Worm (Caenorhabditis elegans) whole organism, young adult: ENCODE results near the gene akap-1.

Experiments used
- B0336.3 ChIP-seq: fragments of 200-800 bp; sonication (Bioruptor generic); IDR thresholded peaks from 2 replicates; pipeline ENCODE4 v1.3.6; 2022; ENCODE audit warnings: missing genetic modification characterization, missing compliant biosample characterization
- C06A6.2 ChIP-seq: fragments of 200-800 bp; sonication (Bioruptor generic); conservative IDR thresholded peaks from 2 replicates; pipeline ENCODE4 v1.3.6; 2022; ENCODE audit warnings: missing genetic modification characterization, missing compliant biosample characterization
- C17E4.6 ChIP-seq: fragments of 200-800 bp; sonication (Bioruptor generic); IDR thresholded peaks from 2 replicates; pipeline ENCODE4 v1.3.6; 2022; ENCODE audit warnings: missing genetic modification reagents, missing genetic modification characterization, missing compliant biosample characterization
- F10E7.11 ChIP-seq: sonication (generic microtip); optimal IDR thresholded peaks from 2 replicates; lab custom pipeline; 2017; ENCODE audit warnings: mild to moderate bottlenecking, missing genetic modification characterization, moderate library complexity, missing compliant biosample characterization
- F39B2.1 ChIP-seq: fragments of 200-800 bp; sonication (Bioruptor generic); IDR thresholded peaks from 2 replicates; pipeline ENCODE4 v1.3.6; 2022; ENCODE audit warnings: missing genetic modification reagents, missing genetic modification characterization, missing compliant biosample characterization
- F49E8.2 ChIP-seq: sonication (generic microtip); optimal IDR thresholded peaks from 3 replicates; lab custom pipeline; 2017; ENCODE audit warnings: missing genetic modification characterization, mild to moderate bottlenecking, missing compliant biosample characterization, antibody characterized with exemption, moderate library complexity; ENCODE audit not compliant: insufficient read depth
- F52B5.7 ChIP-seq: sonication (generic microtip); optimal IDR thresholded peaks from 2 replicates; lab custom pipeline; 2016; ENCODE audit warnings: mild to moderate bottlenecking, missing genetic modification characterization, missing compliant biosample characterization
- ZK185.1 ChIP-seq: sonication (generic microtip); optimal IDR thresholded peaks from 2 replicates; lab custom pipeline; 2016; ENCODE audit warnings: mild to moderate bottlenecking, missing genetic modification characterization, missing compliant biosample characterization; ENCODE audit not compliant: poor library complexity, severe bottlenecking
- akir-1 ChIP-seq: fragments of 200-800 bp; sonication (Bioruptor generic); optimal IDR thresholded peaks from 2 replicates; lab custom pipeline; 2018; ENCODE audit warnings: mild to moderate bottlenecking, missing genetic modification characterization, moderate library complexity, missing compliant biosample characterization
- athp-1 ChIP-seq: sonication (generic microtip); optimal IDR thresholded peaks from 2 replicates; lab custom pipeline; 2017; ENCODE audit warnings: mild to moderate bottlenecking, missing genetic modification characterization, missing compliant biosample characterization
- cebp-2 ChIP-seq: fragments of 200-800 bp; sonication (Bioruptor generic); IDR thresholded peaks from 2 replicates; pipeline ENCODE4 v1.3.6; 2022; ENCODE audit warnings: missing genetic modification characterization, missing compliant biosample characterization
- ceh-40 ChIP-seq: fragments of 200-800 bp; sonication (Bioruptor generic); IDR thresholded peaks from 2 replicates; pipeline ENCODE4 v1.3.6; 2022; ENCODE audit warnings: missing genetic modification characterization, missing compliant biosample characterization
- ceh-58 ChIP-seq: fragments of 200-800 bp; sonication (Bioruptor generic); IDR thresholded peaks from 2 replicates; pipeline ENCODE4 v1.3.6; 2022; ENCODE audit warnings: missing genetic modification characterization, missing compliant biosample characterization
- ceh-91 ChIP-seq: fragments of 200-800 bp; sonication (Bioruptor generic); IDR thresholded peaks from 2 replicates; pipeline ENCODE4 v1.3.6; 2022; ENCODE audit warnings: missing genetic modification reagents, missing genetic modification characterization, missing compliant biosample characterization
- chd-7 ChIP-seq: sonication (generic microtip); optimal IDR thresholded peaks from 2 replicates; lab custom pipeline; 2016; ENCODE audit warnings: mild to moderate bottlenecking, missing genetic modification characterization, moderate library complexity, missing compliant biosample characterization
- dpl-1 ChIP-seq: fragments of 150-350 bp; optimal IDR thresholded peaks from 2 replicates; lab custom pipeline; 2014; ENCODE audit warnings: missing biosample characterization, missing genetic modification reagents, missing genetic modification characterization
- egl-44 ChIP-seq: fragments of 200-800 bp; sonication (Bioruptor generic); IDR thresholded peaks from 2 replicates; pipeline ENCODE4 v1.3.6; 2022; ENCODE audit warnings: missing genetic modification reagents, missing genetic modification characterization, missing compliant biosample characterization
- ets-4 ChIP-seq: fragments of 200-800 bp; sonication (Bioruptor generic); optimal IDR thresholded peaks from 2 replicates; lab custom pipeline; 2018; ENCODE audit warnings: mild to moderate bottlenecking, missing genetic modification characterization, missing compliant biosample characterization
- gei-17 ChIP-seq: fragments of 200-800 bp; sonication (Bioruptor generic); optimal IDR thresholded peaks from 2 replicates; lab custom pipeline; 2018; ENCODE audit warnings: mild to moderate bottlenecking, missing genetic modification characterization, missing compliant biosample characterization
- hlh-12 ChIP-seq: sonication (generic microtip); optimal IDR thresholded peaks from 2 replicates; lab custom pipeline; 2016; ENCODE audit warnings: missing genetic modification characterization, missing compliant biosample characterization
- hlh-26 ChIP-seq: fragments of 200-800 bp; sonication (Bioruptor generic); conservative IDR thresholded peaks from 2 replicates; pipeline ENCODE4 v1.3.6; 2022; ENCODE audit warnings: missing genetic modification reagents, missing genetic modification characterization, missing compliant biosample characterization
- hmg-1.2 ChIP-seq: fragments of 200-800 bp; sonication (Bioruptor generic); IDR thresholded peaks from 2 replicates; pipeline ENCODE4 v1.3.6; 2022; ENCODE audit warnings: missing genetic modification reagents, missing genetic modification characterization, missing compliant biosample characterization
- hmg-20 ChIP-seq: fragments of 200-800 bp; sonication (Bioruptor generic); IDR thresholded peaks from 2 replicates; pipeline ENCODE4 v1.3.6; 2022; ENCODE audit warnings: missing genetic modification reagents, missing genetic modification characterization, missing compliant biosample characterization
- hsf-1 ChIP-seq: fragments of 200-800 bp; sonication (Bioruptor generic); IDR thresholded peaks from 2 replicates; pipeline ENCODE4 v1.3.6; 2022; ENCODE audit warnings: missing genetic modification reagents, missing genetic modification characterization, missing compliant biosample characterization
- lag-1 ChIP-seq: fragments of 200-800 bp; sonication (Bioruptor generic); IDR thresholded peaks from 2 replicates; pipeline ENCODE4 v1.3.6; 2022; ENCODE audit warnings: missing genetic modification reagents, missing genetic modification characterization, missing compliant biosample characterization
- let-526 ChIP-seq: fragments of 200-800 bp; sonication (Bioruptor generic); IDR thresholded peaks from 2 replicates; pipeline ENCODE4 v1.3.6; 2022; ENCODE audit warnings: missing genetic modification reagents, missing genetic modification characterization, missing compliant biosample characterization
- let-607 ChIP-seq, 2 experiments: fragments of 200-800 bp in 1 of 2; sonication (Bioruptor generic) in 1 of 2; sonication (generic microtip) in 1 of 2; optimal IDR thresholded peaks; 2 replicates each; lab custom pipeline; 2016 to 2018; ENCODE audit warnings: mild to moderate bottlenecking in 2 of 2, missing compliant biosample characterization in 2 of 2, missing genetic modification characterization in 2 of 2, moderate library complexity in 2 of 2, missing genotype in 1 of 2
- lsl-1 ChIP-seq: fragments of 200-800 bp; sonication (Bioruptor generic); optimal IDR thresholded peaks from 2 replicates; lab custom pipeline; 2018; ENCODE audit warnings: mild to moderate bottlenecking, missing genetic modification characterization, moderate library complexity, missing compliant biosample characterization
- lsy-27 ChIP-seq: sonication (generic microtip); optimal IDR thresholded peaks from 2 replicates; lab custom pipeline; 2017; ENCODE audit warnings: missing genetic modification characterization, mild to moderate bottlenecking, missing compliant biosample characterization, antibody characterized with exemption, missing genotype, borderline replicate concordance; ENCODE audit not compliant: insufficient read depth
- madf-10 ChIP-seq: sonication (generic microtip); optimal IDR thresholded peaks from 2 replicates; lab custom pipeline; 2016; ENCODE audit warnings: mild to moderate bottlenecking, missing genetic modification characterization, missing compliant biosample characterization
- madf-6 ChIP-seq: fragments of 200-800 bp; sonication (Bioruptor generic); IDR thresholded peaks from 2 replicates; pipeline ENCODE4 v1.3.6; 2022; ENCODE audit warnings: missing genetic modification reagents, missing genetic modification characterization, missing compliant biosample characterization
- madf-8 ChIP-seq: fragments of 200-800 bp; sonication (Bioruptor generic); conservative IDR thresholded peaks from 2 replicates; pipeline ENCODE4 v1.3.6; 2022; ENCODE audit warnings: missing genetic modification reagents, missing genetic modification characterization, missing compliant biosample characterization
- mcd-1 ChIP-seq: fragments of 200-800 bp; sonication (Bioruptor generic); IDR thresholded peaks from 2 replicates; pipeline ENCODE4 v1.3.6; 2022; ENCODE audit warnings: missing genetic modification reagents, missing genetic modification characterization, missing compliant biosample characterization
- mel-28 ChIP-seq: sonication (generic microtip); optimal IDR thresholded peaks from 2 replicates; lab custom pipeline; 2016; ENCODE audit warnings: borderline replicate concordance, mild to moderate bottlenecking, missing genetic modification characterization, missing compliant biosample characterization
- mes-4 ChIP-seq: sonication (generic microtip); optimal IDR thresholded peaks from 2 replicates; lab custom pipeline; 2016; ENCODE audit warnings: missing genotype, missing genetic modification characterization, missing compliant biosample characterization
- nhr-179 ChIP-seq: sonication (generic microtip); optimal IDR thresholded peaks from 2 replicates; lab custom pipeline; 2016; ENCODE audit warnings: mild to moderate bottlenecking, missing genetic modification characterization, missing compliant biosample characterization
- nhr-80 ChIP-seq: sonication (generic microtip); optimal IDR thresholded peaks from 2 replicates; lab custom pipeline; 2016; ENCODE audit warnings: missing genetic modification characterization, missing compliant biosample characterization
- pha-4 ChIP-seq: fragments of 150-350 bp; sonication (generic microtip); optimal IDR thresholded peaks from 2 replicates; lab custom pipeline; 2014; ENCODE audit warnings: missing biosample characterization, missing genetic modification reagents, missing genetic modification characterization
- sdz-38 ChIP-seq: sonication (generic microtip); optimal IDR thresholded peaks from 2 replicates; lab custom pipeline; 2016; ENCODE audit warnings: missing genotype, missing genetic modification characterization, missing compliant biosample characterization
- snpc-1.3 ChIP-seq: sonication (generic microtip); optimal IDR thresholded peaks from 2 replicates; lab custom pipeline; 2017; ENCODE audit warnings: missing genetic modification characterization, mild to moderate bottlenecking, missing compliant biosample characterization, antibody characterized with exemption, moderate library complexity, missing genotype, missing genetic modification reagents; ENCODE audit not compliant: insufficient read depth
- somi-1 ChIP-seq: fragments of 200-800 bp; sonication (Bioruptor generic); optimal IDR thresholded peaks from 2 replicates; lab custom pipeline; 2018; ENCODE audit warnings: mild to moderate bottlenecking, missing genetic modification characterization, missing compliant biosample characterization
- tbp1 ChIP-seq: fragments of 200-800 bp; sonication (Bioruptor generic); optimal IDR thresholded peaks from 2 replicates; lab custom pipeline; 2018; ENCODE audit warnings: mild to moderate bottlenecking, missing genetic modification characterization, missing compliant biosample characterization
- tbx-9 ChIP-seq: sonication (generic microtip); optimal IDR thresholded peaks from 2 replicates; lab custom pipeline; 2016; ENCODE audit warnings: borderline replicate concordance, missing genetic modification characterization, inconsistent platforms, missing compliant biosample characterization
- tlf-1 ChIP-seq: fragments of 200-800 bp; sonication (Bioruptor generic); optimal IDR thresholded peaks from 2 replicates; lab custom pipeline; 2018; ENCODE audit warnings: mild to moderate bottlenecking, missing genetic modification characterization, missing compliant biosample characterization
- unc-62 ChIP-seq: fragments of 150-350 bp; optimal IDR thresholded peaks from 2 replicates; lab custom pipeline; 2014; ENCODE audit warnings: missing biosample characterization, missing genetic modification reagents, missing genetic modification characterization
- xnd-1 ChIP-seq: sonication (generic microtip); optimal IDR thresholded peaks from 2 replicates; lab custom pipeline; 2016; ENCODE audit warnings: missing genotype, missing genetic modification reagents, missing genetic modification characterization, missing compliant biosample characterization
- ztf-22 ChIP-seq: fragments of 200-800 bp; sonication (Bioruptor generic); optimal IDR thresholded peaks from 2 replicates; lab custom pipeline; 2018; ENCODE audit warnings: mild to moderate bottlenecking, missing genetic modification characterization, moderate library complexity, missing compliant biosample characterization
- ztf-25 ChIP-seq: fragments of 200-800 bp; sonication (Bioruptor generic); IDR thresholded peaks from 2 replicates; pipeline ENCODE4 v1.3.6; 2022; ENCODE audit warnings: missing genetic modification reagents, missing genetic modification characterization, missing compliant biosample characterization
- ztf-28 ChIP-seq: fragments of 200-800 bp; sonication (Bioruptor generic); IDR thresholded peaks from 2 replicates; pipeline ENCODE4 v1.3.6; 2022; ENCODE audit warnings: missing genetic modification reagents, missing genetic modification characterization, missing compliant biosample characterization
- ztf-3 ChIP-seq: fragments of 200-800 bp; sonication (Bioruptor generic); optimal IDR thresholded peaks from 2 replicates; lab custom pipeline; 2018; ENCODE audit warnings: mild to moderate bottlenecking, missing genetic modification characterization, missing compliant biosample characterization

The akap-1 gene

DNA sequence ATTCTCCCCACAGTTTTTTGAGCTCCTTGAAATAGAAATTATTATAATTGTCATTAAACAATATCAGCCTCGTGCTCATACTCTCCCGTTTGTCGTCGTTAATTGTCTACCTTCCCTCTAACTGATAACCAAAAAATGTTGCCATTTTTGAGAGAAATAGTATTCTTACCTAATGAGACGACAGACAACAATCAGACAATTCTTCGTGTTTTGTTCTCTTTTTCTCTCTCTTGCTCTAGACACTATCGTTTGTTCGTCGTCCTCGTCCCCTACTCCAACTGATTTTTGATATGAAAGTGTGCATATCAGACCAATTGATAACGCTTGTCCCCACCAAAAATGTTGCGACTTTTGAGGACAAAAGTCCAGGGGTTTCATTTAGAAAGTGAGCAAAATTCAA lies 8.4 kb downstream of the akap-1 start (continued):
- TF ChIP-seq somi-1 (GFP tag; lab: Kevin White, UChicago) (no peak), lsy-27 (tag; lab: Kevin White, UChicago) (no peak), ztf-28 (GFP tag; lab: Robert Waterston, UW) (no peak), hlh-12 (tag; lab: Kevin White, UChicago) (no peak), B0336.3 (GFP tag; lab: Robert Waterston, UW) (no peak), chd-7 (no peak), gei-17 (no peak), sdz-38 (tag; lab: Kevin White, UChicago) (no peak), madf-8 (no peak), hlh-26 (GFP tag; lab: Robert Waterston, UW) (no peak), nhr-80 (tag; lab: Kevin White, UChicago) (peak; percentile 98), snpc-1.3 (tag; lab: Kevin White, UChicago) (no peak), hmg-20 (GFP tag; lab: Robert Waterston, UW) (no peak), F10E7.11 (tag; lab: Kevin White, UChicago) (no peak), C17E4.6 (GFP tag; lab: Robert Waterston, UW) (no peak), dpl-1 (GFP tag; lab: Kevin White, UChicago) (no peak), tlf-1 (peak; percentile 11), ceh-58 (no peak), cebp-2 (GFP tag; lab: Robert Waterston, UW) (no peak), hsf-1 (GFP tag; lab: Robert Waterston, UW) (no peak), tbp1 (GFP tag; lab: Kevin White, UChicago) (peak; percentile 10), F39B2.1 (GFP tag; lab: Robert Waterston, UW) (no peak), lsl-1 (GFP tag; lab: Kevin White, UChicago) (no peak), mes-4 (no peak), madf-6 (GFP tag; lab: Robert Waterston, UW) (no peak), nhr-179 (tag; lab: Kevin White, UChicago) (no peak), let-526 (GFP tag; lab: Robert Waterston, UW) (no peak), unc-62 (GFP tag; lab: Kevin White, UChicago) (no peak), ceh-91 (no peak), akir-1 (GFP tag; lab: Kevin White, UChicago) (no peak), ets-4 (GFP tag; lab: Kevin White, UChicago) (peak; percentile 41), let-607 (tag; optimal IDR thresholded peaks at IDR 0.05; lab: Kevin White, UChicago) (peak in 1 of 2 experiments; percentile 1), madf-10 (tag; lab: Kevin White, UChicago) (peak; percentile 26), F49E8.2 (tag; lab: Kevin White, UChicago) (no peak), ztf-3 (GFP tag; lab: Kevin White, UChicago) (no peak), hmg-1.2 (GFP tag; lab: Robert Waterston, UW) (peak; percentile 25; the same call in 1 of the 2 replicates), ztf-22 (GFP tag; lab: Kevin White, UChicago) (peak; percentile 37), pha-4 (tag; lab: Kevin White, UChicago) (no peak), mel-28 (tag; lab: Kevin White, UChicago) (no peak), xnd-1 (tag; lab: Kevin White, UChicago) (no peak), ceh-40 (no peak), C06A6.2 (GFP tag; lab: Robert Waterston, UW) (no peak), ZK185.1 (tag; lab: Kevin White, UChicago) (no peak), lag-1 (GFP tag; lab: Robert Waterston, UW) (no peak), tbx-9 (tag; lab: Kevin White, UChicago) (no peak), F52B5.7 (tag; lab: Kevin White, UChicago) (no peak), ztf-25 (GFP tag; lab: Robert Waterston, UW) (no peak), athp-1 (tag; lab: Kevin White, UChicago) (no peak), mcd-1 (no peak), egl-44 (GFP tag; lab: Robert Waterston, UW) (no peak)
